Fruit fly (Drosophila melanogaster): ENCODE measurements around the gene Nplp4.

Gene Nplp4

dm6 chr2L:1959420-1959819 lies 48.8 kb upstream of the Nplp4 start (continued):
- TF ChIP-seq D19A (tag; optimal IDR thresholded peaks at IDR 0.05) (no peak), D (optimal IDR thresholded peaks at IDR 0.05) (no peak), D (GFP tag; optimal IDR thresholded peaks at IDR 0.05) (peak; percentile 17), Dek (tag; optimal IDR thresholded peaks at IDR 0.05) (no peak), croc (GFP tag; conservative IDR thresholded peaks at IDR 0.05) (0 out of 3 replicates have a peak, but pooled peaks have one; percentile 22), gro (GFP tag; optimal IDR thresholded peaks at IDR 0.05) (no peak), ro (GFP tag; IDR thresholded peaks at IDR 0.05) (no peak), CG12299 (tag; optimal IDR thresholded peaks at IDR 0.05) (no peak), Jarid2 (GFP tag; optimal IDR thresholded peaks at IDR 0.05) (no peak), salm (tag; optimal IDR thresholded peaks at IDR 0.05) (no peak), CG9215 (GFP tag; IDR thresholded peaks at IDR 0.05) (no peak), CG3838 (GFP tag; optimal IDR thresholded peaks at IDR 0.05) (no peak), Optix (GFP tag; IDR thresholded peaks at IDR 0.05) (no peak), CG8478 (optimal IDR thresholded peaks at IDR 0.05) (no peak), Mrtf (GFP tag; IDR thresholded peaks at IDR 0.05) (no peak), Sox102F (GFP tag; optimal IDR thresholded peaks at IDR 0.05) (peak; percentile 44), exex (tag; optimal IDR thresholded peaks at IDR 0.05) (no peak), Ptx1 (GFP tag; IDR thresholded peaks at IDR 0.05) (peak; percentile 55; the same call in 1 of the 2 replicates), ems (GFP tag; optimal IDR thresholded peaks at IDR 0.05) (no peak), vvl (GFP tag; IDR thresholded peaks at IDR 0.05) (peak; percentile 54), rib (GFP tag; IDR thresholded peaks at IDR 0.05) (no peak), CG17328 (GFP tag; IDR thresholded peaks at IDR 0.05) (peak; percentile 31; the same call in 1 of the 2 replicates), CG8089 (GFP tag; optimal IDR thresholded peaks at IDR 0.05) (no peak), esg (GFP tag; conservative IDR thresholded peaks at IDR 0.05) (peak; percentile 40; the same call in 1 of the 2 replicates), CrebB (tag; optimal IDR thresholded peaks at IDR 0.05) (peak; percentile 4), ind (GFP tag; optimal IDR thresholded peaks at IDR 0.05) (no peak), prd (optimal IDR thresholded peaks at IDR 0.05) (no peak), prd (GFP tag; IDR thresholded peaks at IDR 0.05) (peak; percentile 31; the same call in 1 of the 3 replicates), ewg (GFP tag; optimal IDR thresholded peaks at IDR 0.05) (peak; percentile 14), CG7987 (GFP tag; optimal IDR thresholded peaks at IDR 0.05) (no peak), nerfin-2 (GFP tag; IDR thresholded peaks at IDR 0.05; ENCODE audit: partially characterized antibody) (no peak), CG18476 (GFP tag; optimal IDR thresholded peaks at IDR 0.05) (no peak), nau (GFP tag; optimal IDR thresholded peaks at IDR 0.05) (no peak), otp (GFP tag; IDR thresholded peaks at IDR 0.05) (no peak), C15 (GFP tag; IDR thresholded peaks at IDR 0.05) (no peak), CG9727 (GFP tag; optimal IDR thresholded peaks at IDR 0.05) (no peak), CG16815 (GFP tag; optimal IDR thresholded peaks at IDR 0.05) (no peak), sim (GFP tag; IDR thresholded peaks at IDR 0.05) (no peak), gem (tag; optimal IDR thresholded peaks at IDR 0.05) (peak; percentile 58), bab2 (GFP tag; optimal IDR thresholded peaks at IDR 0.05) (no peak), CG6689 (GFP tag; IDR thresholded peaks at IDR 0.05) (no peak), Lpt (GFP tag; optimal IDR thresholded peaks at IDR 0.05) (no peak), CG15696 (tag; optimal IDR thresholded peaks at IDR 0.05) (no peak), dysf (GFP tag; IDR thresholded peaks at IDR 0.05) (peak; percentile 23; the same call in 1 of the 3 replicates), jigr1 (GFP tag; IDR thresholded peaks at IDR 0.05) (no peak), yki (optimal IDR thresholded peaks at IDR 0.05) (no peak), CG12391 (tag; optimal IDR thresholded peaks at IDR 0.05) (peak; percentile 31), CG1603 (tag; optimal IDR thresholded peaks at IDR 0.05) (peak; percentile 52), Hand (GFP tag; optimal IDR thresholded peaks at IDR 0.05) (no peak), cwo (GFP tag; optimal IDR thresholded peaks at IDR 0.05) (no peak), sima (GFP tag; optimal IDR thresholded peaks at IDR 0.05) (no peak), caup (GFP tag; optimal IDR thresholded peaks at IDR 0.05; ENCODE audit: severe bottlenecking) (no peak), CG7839 (tag; optimal IDR thresholded peaks at IDR 0.05) (no peak)

Measured in whole organism, embryonic.